Fruit fly (Drosophila melanogaster): Measurements from ENCODE around the gene DIP-beta.

The DIP-beta gene

dm6 chrX:21375595-21376047 lies 81.9 kb downstream of the DIP-beta start (continued):
- TF ChIP-seq CG7271 (tag; optimal IDR thresholded peaks at IDR 0.05) (no peak), E2f2 (GFP tag; IDR thresholded peaks at IDR 0.05) (peak; percentile 26; the same call in 1 of the 2 replicates), CG12071 (GFP tag; optimal IDR thresholded peaks at IDR 0.05) (no peak), CG17385 (GFP tag; optimal IDR thresholded peaks at IDR 0.05) (peak; percentile 40), CG17568 (GFP tag; optimal IDR thresholded peaks at IDR 0.05) (no peak), CG17361 (GFP tag; IDR thresholded peaks at IDR 0.05) (peak; percentile 52; the same call in 2 of the 3 replicates), dpn (GFP tag; optimal IDR thresholded peaks at IDR 0.05) (peak in 1 of 2 experiments; percentile 21), HLHmδ (GFP tag; optimal IDR thresholded peaks at IDR 0.05) (no peak), CG6813 (GFP tag; optimal IDR thresholded peaks at IDR 0.05) (peak; percentile 19), Ssrp (tag; optimal IDR thresholded peaks at IDR 0.05) (peak; percentile 34), CG10979 (tag; optimal IDR thresholded peaks at IDR 0.05) (peak; percentile 24), Side (GFP tag; optimal IDR thresholded peaks at IDR 0.05) (no peak), CG1024 (GFP tag; IDR thresholded peaks at IDR 0.05) (no peak), CG12659 (GFP tag; optimal IDR thresholded peaks at IDR 0.05) (peak; percentile 51), CG31365 (tag; optimal IDR thresholded peaks at IDR 0.05) (no peak), Abd-B (GFP tag; optimal IDR thresholded peaks at IDR 0.05) (no peak), org-1 (GFP tag; optimal IDR thresholded peaks at IDR 0.05) (peak; percentile 7), Hmr (GFP tag; optimal IDR thresholded peaks at IDR 0.05) (peak; percentile 60), CG2129 (GFP tag; IDR thresholded peaks at IDR 0.05; ENCODE audit: partially characterized antibody) (no peak), Meics (GFP tag; optimal IDR thresholded peaks at IDR 0.05) (peak; percentile 74), Drgx (GFP tag; IDR thresholded peaks at IDR 0.05) (peak; percentile 36; the same call in 1 of the 2 replicates), pnt (GFP tag; optimal IDR thresholded peaks at IDR 0.05) (no peak), sug (tag; optimal IDR thresholded peaks at IDR 0.05) (peak; percentile 30), caup (GFP tag; optimal IDR thresholded peaks at IDR 0.05; ENCODE audit: severe bottlenecking) (peak; percentile 48), sc (optimal IDR thresholded peaks at IDR 0.05) (no peak), sc (GFP tag; optimal IDR thresholded peaks at IDR 0.05) (no peak), Pdp1 (GFP tag; optimal IDR thresholded peaks at IDR 0.05) (peak in 1 of 2 experiments; percentile 99), Asciz (GFP tag; optimal IDR thresholded peaks at IDR 0.05) (peak; percentile 29), CG1832 (GFP tag; optimal IDR thresholded peaks at IDR 0.05) (no peak), CG16815 (GFP tag; optimal IDR thresholded peaks at IDR 0.05) (no peak), jigr1 (GFP tag; IDR thresholded peaks at IDR 0.05) (no peak), Spps (tag; optimal IDR thresholded peaks at IDR 0.05) (no peak), CG7786 (GFP tag; optimal IDR thresholded peaks at IDR 0.05) (no peak), vvl (GFP tag; IDR thresholded peaks at IDR 0.05) (peak; percentile 46; the same call in 1 of the 2 replicates), CoRest (tag; optimal IDR thresholded peaks at IDR 0.05) (peak; percentile 39), CG8089 (GFP tag; optimal IDR thresholded peaks at IDR 0.05) (no peak), Chrac-16 (GFP tag; optimal IDR thresholded peaks at IDR 0.05) (peak; percentile 6), Atf-2 (GFP tag; optimal IDR thresholded peaks at IDR 0.05) (no peak), CG9437 (GFP tag; optimal IDR thresholded peaks at IDR 0.05) (peak; percentile 28), CG5180 (GFP tag; optimal IDR thresholded peaks at IDR 0.05) (no peak), CG33557 (GFP tag; optimal IDR thresholded peaks at IDR 0.05) (no peak), CG30431 (GFP tag; optimal IDR thresholded peaks at IDR 0.05) (no peak), lov (optimal IDR thresholded peaks at IDR 0.05) (no peak), lov (GFP tag; IDR thresholded peaks at IDR 0.05) (no peak), MTF-1 (GFP tag; optimal IDR thresholded peaks at IDR 0.05; ENCODE audit: borderline replicate concordance) (no peak), odd (GFP tag; optimal IDR thresholded peaks at IDR 0.05) (peak; percentile 18), kni (GFP tag; optimal IDR thresholded peaks at IDR 0.05) (no peak), fd64A (GFP tag; optimal IDR thresholded peaks at IDR 0.05) (no peak), CG2889 (GFP tag; IDR thresholded peaks at IDR 0.05) (no peak), CG7556 (GFP tag; optimal IDR thresholded peaks at IDR 0.05) (peak; percentile 70)

Measured in whole organism, embryonic.